Worm (Caenorhabditis elegans) whole organism, L1 larva: Measurements from ENCODE around the gene wago-5.

ENCODE experiments used
- C16A3.4 ChIP-seq: fragments of 150-350 bp; optimal IDR thresholded peaks from 2 replicates; lab custom pipeline; 2014; ENCODE audit warnings: missing biosample characterization, missing genetic modification characterization
- Y116A8C.19 ChIP-seq: sonication (generic microtip); optimal IDR thresholded peaks from 2 replicates; lab custom pipeline; 2016; ENCODE audit warnings: missing compliant biosample characterization, missing genetic modification characterization, borderline replicate concordance
- aha-1 ChIP-seq: fragments of 150-350 bp; optimal IDR thresholded peaks from 2 replicates; lab custom pipeline; 2014; ENCODE audit warnings: missing biosample characterization, missing genetic modification characterization
- aly-2 ChIP-seq: fragments of 150-350 bp; optimal IDR thresholded peaks from 2 replicates; lab custom pipeline; 2014; ENCODE audit warnings: missing biosample characterization, missing genetic modification characterization
- ceh-8 ChIP-seq: fragments of 200-800 bp; sonication (Bioruptor generic); optimal IDR thresholded peaks from 2 replicates; lab custom pipeline; 2018; ENCODE audit warnings: mild to moderate bottlenecking, missing genetic modification characterization, moderate library complexity, missing compliant biosample characterization
- ceh-88 ChIP-seq: fragments of 200-800 bp; sonication (Bioruptor generic); IDR thresholded peaks from 2 replicates; pipeline ENCODE4 v1.3.6; 2022; ENCODE audit warnings: missing genetic modification characterization, missing compliant biosample characterization
- ceh-90 ChIP-seq: sonication (generic microtip); optimal IDR thresholded peaks from 2 replicates; lab custom pipeline; 2016; ENCODE audit warnings: missing genetic modification characterization, missing compliant biosample characterization
- ces-1 ChIP-seq: fragments of 150-350 bp; optimal IDR thresholded peaks from 2 replicates; lab custom pipeline; 2014; ENCODE audit warnings: missing biosample characterization, missing genetic modification reagents, missing genetic modification characterization
- dpl-1 ChIP-seq, 3 experiments: fragments of 150-350 bp in 2 of 3; sonication (generic microtip) in 1 of 3; optimal IDR thresholded peaks; 2 replicates each; lab custom pipeline; 2014 to 2017; ENCODE audit warnings: missing biosample characterization in 3 of 3, missing genetic modification characterization in 3 of 3, missing genetic modification reagents in 3 of 3
- dsc-1 ChIP-seq: sonication (generic microtip); optimal IDR thresholded peaks from 2 replicates; lab custom pipeline; 2016; ENCODE audit warnings: mild to moderate bottlenecking, missing genetic modification characterization, missing compliant biosample characterization
- efl-3 ChIP-seq: fragments of 200-800 bp; sonication (Bioruptor generic); optimal IDR thresholded peaks from 2 replicates; lab custom pipeline; 2018; ENCODE audit warnings: mild to moderate bottlenecking, missing genetic modification characterization, missing compliant biosample characterization
- egl-27 ChIP-seq, 2 experiments: fragments of 150-350 bp in 1 of 2; sonication (generic microtip); optimal IDR thresholded peaks; 3 replicates each; lab custom pipeline; 2017 to 2018; ENCODE audit warnings: missing biosample characterization in 2 of 2, missing genetic modification characterization in 2 of 2, missing genetic modification reagents in 2 of 2
- ets-5 ChIP-seq: fragments of 200-800 bp; sonication (Bioruptor generic); IDR thresholded peaks from 2 replicates; pipeline ENCODE4 v1.3.6; 2022; ENCODE audit warnings: missing genetic modification characterization, missing compliant biosample characterization
- fkh-4 ChIP-seq: sonication (generic microtip); optimal IDR thresholded peaks from 2 replicates; lab custom pipeline; 2016; ENCODE audit warnings: missing compliant biosample characterization, missing genetic modification characterization, borderline replicate concordance
- fos-1 ChIP-seq: fragments of 150-350 bp; optimal IDR thresholded peaks from 2 replicates; lab custom pipeline; 2014; ENCODE audit warnings: missing biosample characterization, missing genetic modification characterization
- hlh-17 ChIP-seq: fragments of 200-800 bp; sonication (Bioruptor generic); optimal IDR thresholded peaks from 2 replicates; lab custom pipeline; 2018; ENCODE audit warnings: missing genetic modification characterization, mild to moderate bottlenecking, missing compliant biosample characterization, moderate library complexity, borderline replicate concordance
- hlh-4 ChIP-seq: sonication (generic microtip); optimal IDR thresholded peaks from 2 replicates; lab custom pipeline; 2016; ENCODE audit warnings: mild to moderate bottlenecking, missing genetic modification characterization, missing compliant biosample characterization
- hpl-2 ChIP-seq: fragments of 150-350 bp; optimal IDR thresholded peaks from 2 replicates; lab custom pipeline; 2014; ENCODE audit warnings: missing biosample characterization, missing genetic modification reagents, missing genetic modification characterization
- irx-1 ChIP-seq: sonication (generic microtip); optimal IDR thresholded peaks from 2 replicates; lab custom pipeline; 2016; ENCODE audit warnings: missing genetic modification characterization, missing compliant biosample characterization
- isw-1 ChIP-seq: fragments of 200-800 bp; sonication (Bioruptor generic); IDR thresholded peaks from 2 replicates; pipeline ENCODE4 v1.3.6; 2022; ENCODE audit warnings: missing genetic modification characterization, missing compliant biosample characterization
- jun-1 ChIP-seq: fragments of 150-350 bp; optimal IDR thresholded peaks from 2 replicates; lab custom pipeline; 2014; ENCODE audit warnings: missing biosample characterization, missing genetic modification reagents, missing genetic modification characterization
- lin-14 ChIP-seq: fragments of 200-800 bp; sonication (Bioruptor generic); optimal IDR thresholded peaks from 2 replicates; lab custom pipeline; 2018; ENCODE audit warnings: mild to moderate bottlenecking, missing genetic modification characterization, moderate library complexity, missing compliant biosample characterization
- lin-15B ChIP-seq: fragments of 150-350 bp; sonication (generic microtip); optimal IDR thresholded peaks from 3 replicates; lab custom pipeline; 2014; ENCODE audit warnings: missing biosample characterization, missing genetic modification characterization
- lin-35 ChIP-seq, 2 experiments: fragments of 150-350 bp; optimal IDR thresholded peaks; 2 replicates each; lab custom pipeline; 2014; ENCODE audit warnings: missing biosample characterization in 2 of 2, missing genetic modification characterization in 2 of 2, missing genetic modification reagents in 2 of 2
- lir-3 ChIP-seq: sonication (generic microtip); optimal IDR thresholded peaks from 2 replicates; lab custom pipeline; 2016; ENCODE audit warnings: mild to moderate bottlenecking, missing genetic modification characterization, moderate library complexity, missing compliant biosample characterization; ENCODE audit not compliant: poor library complexity
- lsy-2 ChIP-seq, 2 experiments: fragments of 150-350 bp; optimal IDR thresholded peaks; 2 replicates each; lab custom pipeline; 2014; ENCODE audit warnings: missing biosample characterization in 2 of 2, missing genetic modification characterization in 2 of 2
- mab-9 ChIP-seq: fragments of 200-800 bp; sonication (Bioruptor generic); IDR thresholded peaks from 2 replicates; pipeline ENCODE4 v1.3.6; 2022; ENCODE audit warnings: missing genetic modification reagents, missing genetic modification characterization, missing compliant biosample characterization
- mdl-1 ChIP-seq, 2 experiments: fragments of 150-350 bp; optimal IDR thresholded peaks; 2 replicates each; lab custom pipeline; 2014 to 2017; ENCODE audit warnings: missing biosample characterization in 2 of 2, missing genetic modification characterization in 2 of 2, inconsistent platforms in 1 of 2
- mep-1 ChIP-seq: fragments of 150-350 bp; optimal IDR thresholded peaks from 2 replicates; lab custom pipeline; 2014; ENCODE audit warnings: missing biosample characterization, missing genetic modification characterization
- nhr-11 ChIP-seq: fragments of 150-350 bp; optimal IDR thresholded peaks from 2 replicates; lab custom pipeline; 2014; ENCODE audit warnings: missing biosample characterization, missing genetic modification characterization
- nhr-12 ChIP-seq: sonication (generic microtip); optimal IDR thresholded peaks from 2 replicates; lab custom pipeline; 2017; ENCODE audit warnings: missing biosample characterization, missing genetic modification characterization
- nhr-19 ChIP-seq: fragments of 200-800 bp; sonication (Bioruptor generic); conservative IDR thresholded peaks from 2 replicates; pipeline ENCODE4 v1.3.6; 2022; ENCODE audit warnings: missing genetic modification characterization, missing compliant biosample characterization
- nhr-20 ChIP-seq: sonication (generic microtip); optimal IDR thresholded peaks from 2 replicates; lab custom pipeline; 2016; ENCODE audit warnings: mild to moderate bottlenecking, missing genetic modification characterization, missing compliant biosample characterization
- nhr-237 ChIP-seq: fragments of 150-350 bp; optimal IDR thresholded peaks from 2 replicates; lab custom pipeline; 2014; ENCODE audit warnings: missing biosample characterization, missing genetic modification characterization
- nhr-47 ChIP-seq: sonication (generic microtip); optimal IDR thresholded peaks from 2 replicates; lab custom pipeline; 2016; ENCODE audit warnings: mild to moderate bottlenecking, missing genetic modification characterization, moderate library complexity, missing compliant biosample characterization
- nhr-71 ChIP-seq: sonication (generic microtip); optimal IDR thresholded peaks from 2 replicates; lab custom pipeline; 2016; ENCODE audit warnings: mild to moderate bottlenecking, missing genetic modification characterization, moderate library complexity, missing compliant biosample characterization
- nhr-84 ChIP-seq: sonication (generic microtip); optimal IDR thresholded peaks from 2 replicates; lab custom pipeline; 2017; ENCODE audit warnings: missing biosample characterization, missing genetic modification characterization
- nhr-85 ChIP-seq: sonication (generic microtip); peaks from one replicate; lab custom pipeline; 2016; ENCODE audit warnings: missing genetic modification characterization, inconsistent platforms, missing compliant biosample characterization
- pag-3 ChIP-seq: sonication (generic microtip); optimal IDR thresholded peaks from 2 replicates; lab custom pipeline; 2017; ENCODE audit warnings: missing genetic modification characterization, mild to moderate bottlenecking, missing compliant biosample characterization, antibody characterized with exemption, borderline replicate concordance; ENCODE audit not compliant: insufficient read depth
- rnt-1 ChIP-seq: sonication (generic microtip); optimal IDR thresholded peaks from 2 replicates; lab custom pipeline; 2016; ENCODE audit warnings: mild to moderate bottlenecking, missing genetic modification characterization, moderate library complexity, missing compliant biosample characterization
- skn-1 ChIP-seq: fragments of 150-350 bp; optimal IDR thresholded peaks from 2 replicates; lab custom pipeline; 2014; ENCODE audit warnings: missing biosample characterization, missing genetic modification characterization
- snu-23 ChIP-seq: sonication (generic microtip); optimal IDR thresholded peaks from 2 replicates; lab custom pipeline; 2016; ENCODE audit warnings: missing genetic modification characterization, missing compliant biosample characterization
- sox-4 ChIP-seq: sonication (generic microtip); optimal IDR thresholded peaks from 2 replicates; lab custom pipeline; 2016; ENCODE audit warnings: missing genetic modification characterization, missing compliant biosample characterization
- sup-37 ChIP-seq: fragments of 200-800 bp; sonication (Bioruptor generic); optimal IDR thresholded peaks from 2 replicates; lab custom pipeline; 2018; ENCODE audit warnings: mild to moderate bottlenecking, missing genetic modification characterization, missing compliant biosample characterization
- swsn-7 ChIP-seq: sonication (generic microtip); optimal IDR thresholded peaks from 2 replicates; lab custom pipeline; 2016; ENCODE audit warnings: missing genetic modification characterization, missing compliant biosample characterization
- tbx-2 ChIP-seq: sonication (generic microtip); optimal IDR thresholded peaks from 2 replicates; lab custom pipeline; 2016; ENCODE audit warnings: missing genetic modification characterization, missing compliant biosample characterization
- unc-130 ChIP-seq: fragments of 150-350 bp; optimal IDR thresholded peaks from 2 replicates; lab custom pipeline; 2017; ENCODE audit warnings: missing biosample characterization, missing genetic modification characterization, inconsistent platforms
- unc-30 ChIP-seq: sonication (generic microtip); optimal IDR thresholded peaks from 2 replicates; lab custom pipeline; 2017; ENCODE audit warnings: missing biosample characterization, missing genetic modification characterization
- unc-86 ChIP-seq: sonication (generic microtip); optimal IDR thresholded peaks from 2 replicates; lab custom pipeline; 2016; ENCODE audit warnings: missing genetic modification characterization, missing compliant biosample characterization
- zip-4 ChIP-seq: fragments of 200-800 bp; sonication (Bioruptor generic); optimal IDR thresholded peaks from 2 replicates; lab custom pipeline; 2018; ENCODE audit warnings: mild to moderate bottlenecking, missing genetic modification characterization, moderate library complexity, missing compliant biosample characterization
- ztf-11 ChIP-seq, 2 experiments: sonication (generic microtip); optimal IDR thresholded peaks; 2 replicates each; lab custom pipeline; 2016 to 2017; ENCODE audit warnings: missing genetic modification characterization in 2 of 2, missing biosample characterization in 1 of 2, missing compliant biosample characterization in 1 of 2

The wago-5 gene

DNA sequence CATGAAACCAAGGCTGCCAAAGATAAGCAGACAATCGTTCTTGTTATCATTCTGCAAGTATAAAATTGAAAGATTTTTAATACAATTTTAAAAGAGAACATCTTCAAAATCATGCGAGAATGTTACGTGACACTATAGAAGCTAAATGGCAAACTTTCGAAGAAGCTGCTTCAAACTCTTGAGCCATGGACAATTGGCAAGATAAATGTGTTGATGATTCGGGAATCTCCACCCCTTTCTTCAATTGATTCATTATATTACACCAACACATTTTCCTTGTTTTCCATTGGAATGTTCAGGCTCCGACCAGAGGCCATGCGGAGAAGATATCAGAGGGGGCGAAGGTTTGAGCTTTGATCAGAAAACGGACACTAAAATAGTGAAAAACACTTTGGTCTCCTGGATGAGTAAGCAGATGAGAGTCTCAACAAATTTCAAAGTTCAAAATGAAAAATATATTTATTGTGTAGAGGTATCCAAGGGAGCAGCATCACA, 25.8 kb upstream of the wago-5 start, which contains the start of gene lec-5:
lec-5 (minus strand) TSS at position 51 of the 495 bp plus-strand sequence.
- TF ChIP-seq hpl-2 (GFP tag; lab: Kevin White, UChicago) (no peak), sox-4 (tag; lab: Kevin White, UChicago) (no peak), dpl-1 (GFP tag; optimal IDR thresholded peaks at IDR 0.05; lab: Kevin White, UChicago) (no peak), unc-130 (peak; percentile 63), lsy-2 (tag; optimal IDR thresholded peaks at IDR 0.05; lab: Kevin White, UChicago) (peak in 1 of 2 experiments; percentile 47), mab-9 (GFP tag; lab: Robert Waterston, UW) (no peak), aly-2 (no peak), Y116A8C.19 (tag; lab: Kevin White, UChicago) (no peak), lin-14 (peak; percentile 72), mdl-1 (tag; optimal IDR thresholded peaks at IDR 0.05; lab: Kevin White, UChicago) (no peak), mep-1 (tag; lab: Kevin White, UChicago) (peak; percentile 2), isw-1 (GFP tag; lab: Robert Waterston, UW) (no peak), ceh-90 (tag; lab: Kevin White, UChicago) (no peak), fos-1 (no peak), nhr-20 (tag; lab: Kevin White, UChicago) (peak; percentile 23), unc-30 (tag; lab: Kevin White, UChicago) (no peak), ceh-88 (GFP tag; lab: Robert Waterston, UW) (no peak), nhr-19 (GFP tag; lab: Robert Waterston, UW) (peak; percentile 38), nhr-71 (peak; percentile 60), C16A3.4 (tag; lab: Kevin White, UChicago) (no peak), jun-1 (tag; lab: Kevin White, UChicago) (no peak), skn-1 (tag; lab: Kevin White, UChicago) (no peak), zip-4 (GFP tag; lab: Kevin White, UChicago) (no peak), lir-3 (no peak), ces-1 (no peak), ztf-11 (tag; optimal IDR thresholded peaks at IDR 0.05; lab: Kevin White, UChicago) (no peak), nhr-47 (tag; lab: Kevin White, UChicago) (no peak), aha-1 (tag; lab: Kevin White, UChicago) (no peak), snu-23 (GFP tag; lab: Kevin White, UChicago) (peak; percentile 23), rnt-1 (tag; lab: Kevin White, UChicago) (peak; percentile 56), ceh-8 (no peak), lin-35 (GFP tag; optimal IDR thresholded peaks at IDR 0.05; lab: Kevin White, UChicago) (no peak), tbx-2 (tag; lab: Kevin White, UChicago) (no peak), nhr-84 (no peak), nhr-237 (tag; lab: Kevin White, UChicago) (no peak), nhr-11 (no peak), pag-3 (tag; lab: Kevin White, UChicago) (peak; percentile 79), fkh-4 (tag; lab: Kevin White, UChicago) (no peak), dsc-1 (tag; lab: Kevin White, UChicago) (peak; percentile 56), nhr-85 (tag; lab: Kevin White, UChicago) (no peak)
- TF ChIP-seq, all 84 proteins: peak for 11

DNA sequence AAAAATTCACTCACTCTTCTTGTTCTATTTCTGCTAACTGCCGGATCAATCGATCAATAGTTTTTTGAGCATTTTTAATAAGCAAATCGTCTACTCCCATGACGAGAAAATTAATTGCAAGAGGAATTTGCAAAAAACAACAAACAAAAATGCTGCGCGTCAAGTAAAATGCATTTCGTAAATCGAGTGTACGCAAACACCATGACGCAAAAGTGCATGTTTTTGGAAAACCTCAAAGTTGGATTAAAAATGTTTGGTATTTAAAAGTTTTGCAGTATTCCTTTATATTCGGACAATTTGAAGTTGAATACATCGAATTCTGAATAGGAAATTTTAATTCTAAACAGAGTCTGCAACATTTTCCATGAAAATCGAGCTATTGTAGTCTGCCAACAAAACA, 23.9 kb upstream of the wago-5 start, which contains the start of gene ZK1248.19:
ZK1248.19 (minus strand) TSS at position 188 of the 400 bp plus-strand sequence.
- TF ChIP-seq lin-15B (tag; lab: Kevin White, UChicago) (no peak), efl-3 (GFP tag; lab: Kevin White, UChicago) (no peak), nhr-237 (tag; lab: Kevin White, UChicago) (no peak), snu-23 (GFP tag; lab: Kevin White, UChicago) (peak; percentile 53), nhr-84 (no peak), irx-1 (tag; lab: Kevin White, UChicago) (no peak), lin-14 (peak; percentile 13), unc-86 (no peak), ets-5 (GFP tag; lab: Robert Waterston, UW) (no peak), hlh-17 (GFP tag; lab: Kevin White, UChicago) (no peak), lsy-2 (tag; optimal IDR thresholded peaks at IDR 0.05; lab: Kevin White, UChicago) (peak; percentile 42 to 58), mdl-1 (tag; optimal IDR thresholded peaks at IDR 0.05; lab: Kevin White, UChicago) (no peak), dsc-1 (tag; lab: Kevin White, UChicago) (peak; percentile 14), nhr-12 (tag; lab: Kevin White, UChicago) (no peak), isw-1 (GFP tag; lab: Robert Waterston, UW) (no peak), swsn-7 (tag; lab: Kevin White, UChicago) (peak; percentile 17), aly-2 (no peak), nhr-19 (GFP tag; lab: Robert Waterston, UW) (no peak), hlh-4 (tag; lab: Kevin White, UChicago) (no peak), sox-4 (tag; lab: Kevin White, UChicago) (no peak), sup-37 (GFP tag; lab: Kevin White, UChicago) (no peak), tbx-2 (tag; lab: Kevin White, UChicago) (no peak), egl-27 (tag; optimal IDR thresholded peaks at IDR 0.05; lab: Kevin White, UChicago) (no peak)
